In the genomic region with DNA sequence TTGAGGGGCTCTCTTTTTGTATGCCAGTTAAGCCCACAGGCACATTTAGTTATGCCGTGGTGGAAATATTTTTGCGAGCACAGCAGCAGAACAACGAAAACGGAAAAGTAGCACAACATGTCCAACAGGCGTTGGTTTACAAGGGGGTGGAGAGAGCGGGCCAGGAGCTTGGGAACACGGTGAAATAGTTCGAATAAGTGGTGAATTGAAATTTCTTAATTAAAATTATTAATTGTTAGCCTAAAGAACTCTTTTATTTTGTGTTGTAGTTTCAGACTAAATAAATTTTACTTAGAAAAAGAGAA, we compare ENCODE assay signal across 3 fruit fly cellular contexts.
TF ChIP-seq lines count a peak whose summit lies in the region.

No protein-coding gene starts in this region.

- no peak for TF ChIP-seq CTCF in whole organism, embryonic (GFP tag; optimal IDR thresholded peaks at IDR 0.05; lab: Kevin White, UChicago)

TF ChIP-seq in whole organism, embryonic, 481 proteins besides CTCF, POLR2A, EP300 and RAD21:
- TF ChIP-seq Deaf1 (tag; optimal IDR thresholded peaks at IDR 0.05; lab: Kevin White, UChicago) (no peak), CG2199 (GFP tag; IDR thresholded peaks at IDR 0.05; lab: Robert Waterston, UW) (peak; percentile 98), CG2875 (GFP tag; optimal IDR thresholded peaks at IDR 0.05; lab: Kevin White, UChicago) (no peak), CG12155 (GFP tag; optimal IDR thresholded peaks at IDR 0.05; lab: Kevin White, UChicago) (no peak), kni (GFP tag; optimal IDR thresholded peaks at IDR 0.05; lab: Kevin White, UChicago) (peak; percentile 54), kay (GFP tag; optimal IDR thresholded peaks at IDR 0.05; lab: Kevin White, UChicago) (no peak), CG2129 (GFP tag; IDR thresholded peaks at IDR 0.05; lab: Robert Waterston, UW; ENCODE audit: partially characterized antibody) (no peak), B-H1 (GFP tag; IDR thresholded peaks at IDR 0.05; lab: Robert Waterston, UW) (no peak), ap (GFP tag; IDR thresholded peaks at IDR 0.05; lab: Robert Waterston, UW) (no peak), Ptx1 (GFP tag; IDR thresholded peaks at IDR 0.05; lab: Robert Waterston, UW) (no peak), sug (tag; optimal IDR thresholded peaks at IDR 0.05; lab: Kevin White, UChicago) (no peak), insv (GFP tag; optimal IDR thresholded peaks at IDR 0.05; lab: Kevin White, UChicago) (no peak), Atf-2 (GFP tag; optimal IDR thresholded peaks at IDR 0.05; lab: Kevin White, UChicago) (no peak), CG14860 (GFP tag; IDR thresholded peaks at IDR 0.05; lab: Robert Waterston, UW; ENCODE audit: partially characterized antibody) (no peak), Eip74EF (GFP tag; optimal IDR thresholded peaks at IDR 0.05; lab: Kevin White, UChicago) (no peak), Kr (GFP tag; optimal IDR thresholded peaks at IDR 0.05; lab: Kevin White, UChicago) (no peak), CG8290 (GFP tag; optimal IDR thresholded peaks at IDR 0.05; lab: Kevin White, UChicago) (no peak), CG8290 (tag; optimal IDR thresholded peaks at IDR 0.05; lab: Kevin White, UChicago) (no peak), CG11695 (GFP tag; IDR thresholded peaks at IDR 0.05; lab: Robert Waterston, UW) (no peak), mam (GFP tag; optimal IDR thresholded peaks at IDR 0.05; lab: Kevin White, UChicago) (no peak), Hey (tag; optimal IDR thresholded peaks at IDR 0.05; lab: Kevin White, UChicago) (no peak), da (GFP tag; optimal IDR thresholded peaks at IDR 0.05; lab: Kevin White, UChicago) (no peak), CG9876 (GFP tag; optimal IDR thresholded peaks at IDR 0.05; lab: Kevin White, UChicago) (no peak), CG14710 (tag; optimal IDR thresholded peaks at IDR 0.05; lab: Kevin White, UChicago) (no peak), Trl (optimal IDR thresholded peaks at IDR 0.05; lab: Kevin White, UChicago) (peak in 1 of 2 experiments; percentile 13), Trl (GFP tag; optimal IDR thresholded peaks at IDR 0.05; lab: Kevin White, UChicago) (no peak), Sox102F (GFP tag; optimal IDR thresholded peaks at IDR 0.05; lab: Kevin White, UChicago) (no peak), Hand (GFP tag; optimal IDR thresholded peaks at IDR 0.05; lab: Kevin White, UChicago) (no peak)

TF ChIP-seq in whole organism, prepupa, 60 proteins besides CTCF, POLR2A, EP300 and RAD21:
- TF ChIP-seq acj6 (GFP tag; optimal IDR thresholded peaks at IDR 0.05; lab: Kevin White, UChicago) (no peak), CG6854 (GFP tag; optimal IDR thresholded peaks at IDR 0.05; lab: Kevin White, UChicago) (no peak), CG3919 (GFP tag; optimal IDR thresholded peaks at IDR 0.05; lab: Kevin White, UChicago) (no peak), Hr4 (GFP tag; optimal IDR thresholded peaks at IDR 0.05; lab: Kevin White, UChicago) (peak; percentile 15), achi (GFP tag; optimal IDR thresholded peaks at IDR 0.05; lab: Kevin White, UChicago) (peak; percentile 4), CG10631 (GFP tag; optimal IDR thresholded peaks at IDR 0.05; lab: Kevin White, UChicago) (peak; percentile 29), CG11902 (GFP tag; optimal IDR thresholded peaks at IDR 0.05; lab: Kevin White, UChicago) (no peak), CG6792 (GFP tag; optimal IDR thresholded peaks at IDR 0.05; lab: Kevin White, UChicago) (no peak), Eip75B (GFP tag; optimal IDR thresholded peaks at IDR 0.05; lab: Kevin White, UChicago) (no peak), CG32006 (GFP tag; optimal IDR thresholded peaks at IDR 0.05; lab: Kevin White, UChicago) (peak; percentile 28), svp (GFP tag; lab: Kevin White, UChicago) (peak; percentile 31), Ets96B (tag; optimal IDR thresholded peaks at IDR 0.05; lab: Kevin White, UChicago) (no peak), fd85E (GFP tag; optimal IDR thresholded peaks at IDR 0.05; lab: Kevin White, UChicago) (no peak), CG34406 (GFP tag; optimal IDR thresholded peaks at IDR 0.05; lab: Kevin White, UChicago) (no peak)

TF ChIP-seq in whole organism, pupa, 21 proteins besides CTCF, POLR2A, EP300 and RAD21:
- TF ChIP-seq CG14655 (GFP tag; optimal IDR thresholded peaks at IDR 0.05; lab: Kevin White, UChicago) (peak; percentile 1), EcR (GFP tag; optimal IDR thresholded peaks at IDR 0.05; lab: Kevin White, UChicago) (no peak), CG8301 (tag; optimal IDR thresholded peaks at IDR 0.05; lab: Kevin White, UChicago) (no peak), CG32121 (GFP tag; IDR thresholded peaks at IDR 0.05; lab: Robert Waterston, UW) (peak; percentile 6; the same call in 1 of the 2 replicates), CG13204 (GFP tag; optimal IDR thresholded peaks at IDR 0.05; lab: Kevin White, UChicago) (no peak)
